Worm (Caenorhabditis elegans) whole organism, L2 larva: ENCODE data around the gene ugt-36.

ENCODE experiments used
- alr-1 ChIP-seq: fragments of 150-350 bp; optimal IDR thresholded peaks from 2 replicates; lab custom pipeline; 2014; ENCODE audit warnings: missing biosample characterization, missing genetic modification characterization
- blmp-1 ChIP-seq: sonication (generic microtip); optimal IDR thresholded peaks from 2 replicates; lab custom pipeline; 2017; ENCODE audit warnings: missing genetic modification characterization, mild to moderate bottlenecking, missing compliant biosample characterization, antibody characterized with exemption, moderate library complexity; ENCODE audit not compliant: insufficient read depth
- egl-27 ChIP-seq: sonication (generic microtip); optimal IDR thresholded peaks from 3 replicates; lab custom pipeline; 2017; ENCODE audit warnings: missing biosample characterization, missing genetic modification reagents, missing genetic modification characterization
- lin-39 ChIP-seq: fragments of 150-350 bp; optimal IDR thresholded peaks from 2 replicates; lab custom pipeline; 2014; ENCODE audit warnings: missing biosample characterization, missing genetic modification reagents, missing genetic modification characterization
- mdl-1 ChIP-seq, 2 experiments: fragments of 150-350 bp in 1 of 2; sonication (generic microtip) in 1 of 2; optimal IDR thresholded peaks; 2 replicates each; lab custom pipeline; 2017; ENCODE audit warnings: missing biosample characterization in 2 of 2, missing genetic modification characterization in 2 of 2
- nhr-77 ChIP-seq: fragments of 150-350 bp; optimal IDR thresholded peaks from 2 replicates; lab custom pipeline; 2014; ENCODE audit warnings: missing biosample characterization, missing genetic modification characterization
- sma-3 ChIP-seq: sonication (generic microtip); optimal IDR thresholded peaks from 2 replicates; lab custom pipeline; 2016; ENCODE audit warnings: missing genetic modification reagents, missing genetic modification characterization, missing compliant biosample characterization
- unc-39 ChIP-seq: fragments of 150-350 bp; optimal IDR thresholded peaks from 2 replicates; lab custom pipeline; 2014; ENCODE audit warnings: missing biosample characterization, missing genetic modification characterization
- unc-62 ChIP-seq: fragments of 150-350 bp; optimal IDR thresholded peaks from 2 replicates; lab custom pipeline; 2014; ENCODE audit warnings: missing biosample characterization, missing genetic modification reagents, missing genetic modification characterization

ce11 chrV:7175201-7175600, 8.4 kb downstream of the ugt-36 start, which contains the start of gene lgc-39:
- TF ChIP-seq nhr-77 (tag; lab: Kevin White, UChicago): no peak
- no peak for TF ChIP-seq unc-39 (tag; lab: Kevin White, UChicago)
- no peak for TF ChIP-seq lin-39 (tag; lab: Kevin White, UChicago)
- TF ChIP-seq unc-62 (GFP tag; lab: Kevin White, UChicago): no peak
- TF ChIP-seq mdl-1 (tag; optimal IDR thresholded peaks at IDR 0.05; lab: Kevin White, UChicago): no peak
- no peak for TF ChIP-seq blmp-1 (tag; lab: Kevin White, UChicago)
- TF ChIP-seq alr-1 (tag; lab: Kevin White, UChicago): no peak
- TF ChIP-seq egl-27: no peak
- no peak for TF ChIP-seq sma-3 (GFP tag; lab: Kevin White, UChicago)
